Fruit fly (Drosophila melanogaster) whole organism, embryonic: ENCODE measurements around the gene Ublcp1.
A peak's percentile ranks its signal among the peaks of the same experiment; 100 is the strongest.

Source experiments
- Adf1 ChIP-seq: fragments of 200-800 bp; sonication (Bioruptor generic); IDR thresholded peaks from 2 replicates; pipeline ENCODE4 v1.3.6; 2022; ENCODE audit warnings: missing biosample characterization, missing genetic modification characterization
- B-H2 ChIP-seq: fragments of 200-800 bp; sonication (Bioruptor generic); optimal IDR thresholded peaks from 2 replicates; lab custom pipeline; 2018; ENCODE audit warnings: missing biosample characterization, mild to moderate bottlenecking, missing genetic modification characterization
- C15 ChIP-seq: fragments of 200-800 bp; sonication (Bioruptor generic); IDR thresholded peaks from 3 replicates; pipeline ENCODE4 v1.3.6; 2022; ENCODE audit warnings: missing biosample characterization, missing genetic modification characterization
- CG10209 ChIP-seq: fragments of 200-800 bp; sonication (Bioruptor generic); optimal IDR thresholded peaks from 3 replicates; lab custom pipeline; 2017; ENCODE audit warnings: missing biosample characterization, mild to moderate bottlenecking, missing genetic modification characterization, missing genetic modification reagents
- CG1024 ChIP-seq: fragments of 200-800 bp; sonication (Bioruptor generic); IDR thresholded peaks from 2 replicates; pipeline ENCODE4 v1.3.6; 2022; ENCODE audit warnings: missing biosample characterization, missing genetic modification characterization
- CG12236 ChIP-seq: fragments of 200-800 bp; sonication (Bioruptor generic); optimal IDR thresholded peaks from 2 replicates; lab custom pipeline; 2016; ENCODE audit warnings: missing biosample characterization, missing genetic modification characterization
- CG12942 ChIP-seq: fragments of 200-800 bp; sonication (Bioruptor generic); optimal IDR thresholded peaks from 3 replicates; lab custom pipeline; 2016; ENCODE audit warnings: missing biosample characterization, missing genetic modification characterization
- CG14441 ChIP-seq: fragments of 200-800 bp; sonication (Bioruptor generic); IDR thresholded peaks from 2 replicates; pipeline ENCODE4 v1.3.6; 2022; ENCODE audit warnings: missing biosample characterization, missing genetic modification characterization
- CG14667 ChIP-seq: fragments of 200-800 bp; sonication (Bioruptor generic); IDR thresholded peaks from 2 replicates; pipeline ENCODE4 v1.3.6; 2022; ENCODE audit warnings: missing biosample characterization, missing genetic modification characterization
- CG16815 ChIP-seq: fragments of 200-800 bp; sonication (Bioruptor generic); optimal IDR thresholded peaks from 3 replicates; lab custom pipeline; 2017; ENCODE audit warnings: missing biosample characterization, mild to moderate bottlenecking, missing genetic modification characterization
- CG32532 ChIP-seq: fragments of 200-800 bp; sonication (Bioruptor generic); IDR thresholded peaks from 2 replicates; pipeline ENCODE4 v1.3.6; 2022; ENCODE audit warnings: missing biosample characterization, missing genetic modification characterization
- CG34224 ChIP-seq: fragments of 200-800 bp; sonication (Bioruptor generic); IDR thresholded peaks from 3 replicates; pipeline ENCODE4 v1.3.6; 2022; ENCODE audit warnings: missing biosample characterization, missing genetic modification characterization; ENCODE audit not compliant: partially characterized antibody
- CG3847 ChIP-seq: fragments of 200-800 bp; sonication (Bioruptor generic); IDR thresholded peaks from 2 replicates; pipeline ENCODE4 v1.3.6; 2022; ENCODE audit warnings: missing biosample characterization, missing genetic modification characterization
- CG42726 ChIP-seq: fragments of 200-800 bp; sonication (Bioruptor generic); IDR thresholded peaks from 2 replicates; pipeline ENCODE4 v1.3.6; 2022; ENCODE audit warnings: missing biosample characterization, missing genetic modification characterization; ENCODE audit not compliant: partially characterized antibody
- CG4707 ChIP-seq: fragments of 200-800 bp; sonication (Bioruptor generic); optimal IDR thresholded peaks from 2 replicates; lab custom pipeline; 2018; ENCODE audit warnings: missing biosample characterization, mild to moderate bottlenecking, missing genetic modification characterization, moderate library complexity
- CG8765 ChIP-seq: fragments of 200-800 bp; sonication (Bioruptor generic); IDR thresholded peaks from 2 replicates; pipeline ENCODE4 v1.3.6; 2022; ENCODE audit warnings: missing biosample characterization, missing genetic modification characterization
- Chrac-16 ChIP-seq: fragments of 200-800 bp; sonication (Bioruptor generic); optimal IDR thresholded peaks from 3 replicates; lab custom pipeline; 2016; ENCODE audit warnings: missing biosample characterization, missing genetic modification characterization
- Deaf1 ChIP-seq: fragments of 200-800 bp; optimal IDR thresholded peaks from 3 replicates; lab custom pipeline; 2019; ENCODE audit warnings: missing biosample characterization, mild to moderate bottlenecking, missing genetic modification characterization, moderate library complexity
- Dip2 ChIP-seq: fragments of 200-800 bp; sonication (Bioruptor generic); IDR thresholded peaks from 2 replicates; pipeline ENCODE4 v1.3.6; 2022; ENCODE audit warnings: missing biosample characterization, missing genetic modification characterization
- HLHmδ ChIP-seq: fragments of 200-800 bp; sonication (Bioruptor generic); optimal IDR thresholded peaks from 2 replicates; lab custom pipeline; 2018; ENCODE audit warnings: missing biosample characterization, mild to moderate bottlenecking, missing genetic modification characterization, moderate library complexity
- Hey ChIP-seq: fragments of 200-800 bp; sonication (Bioruptor generic); optimal IDR thresholded peaks from 3 replicates; lab custom pipeline; 2018; ENCODE audit warnings: missing biosample characterization, mild to moderate bottlenecking, missing genetic modification characterization
- Hr78 ChIP-seq, 2 experiments: fragments of 200-800 bp in 1 of 2; fragments of >200 bp in 1 of 2; sonication (Bioruptor generic) in 1 of 2; optimal IDR thresholded peaks; 2 replicates each; lab custom pipeline; 2017 to 2019; ENCODE audit warnings: missing biosample characterization in 2 of 2, missing genetic modification characterization in 2 of 2, mild to moderate bottlenecking in 1 of 2, moderate library complexity in 1 of 2
- MBD-R2 ChIP-seq: fragments of 200-800 bp; sonication (Bioruptor generic); IDR thresholded peaks from 2 replicates; pipeline ENCODE4 v1.3.6; 2022; ENCODE audit warnings: missing biosample characterization, missing genetic modification characterization
- Med ChIP-seq: fragments of 200-800 bp; sonication (Bioruptor generic); peaks from one replicate; lab custom pipeline; 2016; ENCODE audit warnings: missing biosample characterization, missing genetic modification characterization, mild to moderate bottlenecking, inconsistent platforms, moderate library complexity
- Meics ChIP-seq: fragments of 200-800 bp; sonication (Bioruptor generic); optimal IDR thresholded peaks from 2 replicates; lab custom pipeline; 2017; ENCODE audit warnings: missing biosample characterization, mild to moderate bottlenecking, missing genetic modification characterization
- Trl ChIP-seq, 3 experiments: fragments of >200 bp in 2 of 3; fragments of 200-800 bp in 1 of 3; sonication (Bioruptor generic) in 1 of 3; optimal IDR thresholded peaks; 2 replicates in 1 of 3; 3 replicates in 2 of 3; lab custom pipeline; 2016 to 2017; ENCODE audit warnings: missing biosample characterization in 1 of 3, missing genetic modification characterization in 1 of 3
- YL-1 ChIP-seq: fragments of 200-800 bp; sonication (Bioruptor generic); optimal IDR thresholded peaks from 3 replicates; lab custom pipeline; 2017; ENCODE audit warnings: missing biosample characterization, mild to moderate bottlenecking, missing genetic modification characterization
- ac ChIP-seq: fragments of 200-800 bp; sonication (Bioruptor generic); optimal IDR thresholded peaks from 3 replicates; lab custom pipeline; 2017; ENCODE audit warnings: missing biosample characterization, mild to moderate bottlenecking, missing genetic modification characterization
- amos ChIP-seq: fragments of 200-800 bp; sonication (Bioruptor generic); IDR thresholded peaks from 2 replicates; pipeline ENCODE4 v1.3.6; 2022; ENCODE audit warnings: missing biosample characterization, missing genetic modification characterization; ENCODE audit not compliant: partially characterized antibody
- bigmax ChIP-seq: fragments of 200-800 bp; sonication (Bioruptor generic); optimal IDR thresholded peaks from 2 replicates; lab custom pipeline; 2018; ENCODE audit warnings: missing biosample characterization, mild to moderate bottlenecking, missing genetic modification characterization
- bsh ChIP-seq, 2 experiments: fragments of 200-800 bp; sonication (Bioruptor generic); optimal IDR thresholded peaks; 2 replicates each; lab custom pipeline; 2017 to 2018; ENCODE audit warnings: mild to moderate bottlenecking in 2 of 2, missing biosample characterization in 2 of 2, missing genetic modification characterization in 2 of 2, moderate library complexity in 1 of 2
- btn ChIP-seq: fragments of 200-800 bp; sonication (Bioruptor generic); optimal IDR thresholded peaks from 2 replicates; lab custom pipeline; 2016; ENCODE audit warnings: missing biosample characterization, missing genetic modification characterization
- cg ChIP-seq: fragments of 200-800 bp; sonication (Bioruptor generic); optimal IDR thresholded peaks from 3 replicates; lab custom pipeline; 2019; ENCODE audit warnings: missing biosample characterization, mild to moderate bottlenecking, missing genetic modification characterization, moderate library complexity
- dan ChIP-seq: fragments of 200-800 bp; sonication (Bioruptor generic); IDR thresholded peaks from 2 replicates; pipeline ENCODE4 v1.3.6; 2022; ENCODE audit warnings: missing biosample characterization, missing genetic modification characterization
- dimm ChIP-seq: fragments of 200-800 bp; sonication (Bioruptor generic); IDR thresholded peaks from 2 replicates; pipeline ENCODE4 v1.3.6; 2022; ENCODE audit warnings: missing biosample characterization, missing genetic modification characterization
- dysf ChIP-seq: fragments of 200-800 bp; sonication (Bioruptor generic); IDR thresholded peaks from 3 replicates; pipeline ENCODE4 v1.3.6; 2022; ENCODE audit warnings: missing biosample characterization, missing genetic modification characterization
- esg ChIP-seq: fragments of 200-800 bp; sonication (Bioruptor generic); conservative IDR thresholded peaks from 2 replicates; pipeline ENCODE4 v1.3.6; 2022; ENCODE audit warnings: missing biosample characterization, missing genetic modification characterization
- eyg ChIP-seq: fragments of 200-800 bp; sonication (Bioruptor generic); optimal IDR thresholded peaks from 3 replicates; lab custom pipeline; 2016; ENCODE audit warnings: missing biosample characterization, missing genetic modification characterization
- fru ChIP-seq: fragments of >200 bp; optimal IDR thresholded peaks from 2 replicates; lab custom pipeline; 2017
- gcm2 ChIP-seq: fragments of 200-800 bp; sonication (Bioruptor generic); optimal IDR thresholded peaks from 2 replicates; lab custom pipeline; 2016; ENCODE audit warnings: missing biosample characterization, missing genetic modification characterization
- gt ChIP-seq: fragments of 200-800 bp; sonication (Bioruptor generic); IDR thresholded peaks from 2 replicates; pipeline ENCODE4 v1.3.6; 2022; ENCODE audit warnings: missing biosample characterization, missing genetic modification characterization
- hth ChIP-seq: fragments of >200 bp; optimal IDR thresholded peaks from 2 replicates; lab custom pipeline; 2017; ENCODE audit warnings: inconsistent platforms
- lab ChIP-seq: fragments of 200-800 bp; sonication (Bioruptor generic); optimal IDR thresholded peaks from 3 replicates; lab custom pipeline; 2017; ENCODE audit warnings: missing biosample characterization, missing genetic modification characterization, mild to moderate bottlenecking, moderate library complexity, missing genetic modification reagents
- mam ChIP-seq: fragments of 200-800 bp; sonication (Bioruptor generic); optimal IDR thresholded peaks from 3 replicates; lab custom pipeline; 2016; ENCODE audit warnings: missing biosample characterization, missing genetic modification characterization
- phol ChIP-seq: fragments of 200-800 bp; sonication (Bioruptor generic); optimal IDR thresholded peaks from 3 replicates; lab custom pipeline; 2018; ENCODE audit warnings: missing biosample characterization, mild to moderate bottlenecking, missing genetic modification characterization, moderate library complexity
- row ChIP-seq: fragments of 200-800 bp; sonication (Bioruptor generic); IDR thresholded peaks from 3 replicates; pipeline ENCODE4 v1.3.6; 2022; ENCODE audit warnings: missing biosample characterization, missing genetic modification characterization
- sim ChIP-seq: fragments of 200-800 bp; sonication (Bioruptor generic); IDR thresholded peaks from 2 replicates; pipeline ENCODE4 v1.3.6; 2022; ENCODE audit warnings: missing biosample characterization, missing genetic modification characterization
- sob ChIP-seq: fragments of 200-800 bp; sonication (Bioruptor generic); IDR thresholded peaks from 2 replicates; pipeline ENCODE4 v1.3.6; 2022; ENCODE audit warnings: missing biosample characterization, missing genetic modification characterization
- sqz ChIP-seq: fragments of 200-800 bp; sonication (Bioruptor generic); optimal IDR thresholded peaks from 3 replicates; lab custom pipeline; 2018; ENCODE audit warnings: missing biosample characterization, mild to moderate bottlenecking, missing genetic modification characterization
- tna ChIP-seq: fragments of 200-800 bp; sonication (Bioruptor generic); IDR thresholded peaks from 2 replicates; pipeline ENCODE4 v1.3.6; 2022; ENCODE audit warnings: missing biosample characterization, missing genetic modification characterization; ENCODE audit not compliant: partially characterized antibody
- tup ChIP-seq: fragments of 200-800 bp; sonication (Bioruptor generic); optimal IDR thresholded peaks from 2 replicates; lab custom pipeline; 2016; ENCODE audit warnings: missing biosample characterization, mild to moderate bottlenecking, missing genetic modification characterization, moderate library complexity
- vnd ChIP-seq: fragments of 200-800 bp; sonication (Bioruptor generic); IDR thresholded peaks from 3 replicates; pipeline ENCODE4 v1.3.6; 2022; ENCODE audit warnings: missing biosample characterization, missing genetic modification characterization; ENCODE audit not compliant: partially characterized antibody

Ublcp1 gene

DNA sequence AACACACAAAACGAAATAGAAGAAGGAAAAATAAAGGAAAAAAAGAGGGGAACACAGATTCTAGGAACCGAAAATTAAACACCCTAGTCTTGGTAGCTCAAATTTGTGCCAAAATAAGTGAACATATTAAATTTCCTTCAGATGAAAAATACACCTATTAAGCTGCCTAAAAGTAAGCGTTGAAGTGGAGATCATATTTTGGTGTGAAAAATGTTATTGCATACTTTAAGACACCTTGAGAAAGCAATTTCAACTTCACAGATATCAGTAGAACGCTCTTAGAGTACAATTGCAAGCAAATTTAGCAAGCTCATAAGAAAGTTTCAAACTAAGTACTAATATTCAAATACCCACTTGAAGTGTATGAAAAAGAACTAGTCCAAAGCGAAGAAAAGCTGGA lies 49.4 kb downstream of the Ublcp1 start (continued):
- TF ChIP-seq CG10209 (GFP tag; lab: Kevin White, UChicago) (no peak), sob (GFP tag; lab: Robert Waterston, UW) (no peak), CG12236 (GFP tag; lab: Kevin White, UChicago) (no peak), esg (no peak), B-H2 (no peak), MBD-R2 (GFP tag; lab: Robert Waterston, UW) (no peak), CG32532 (GFP tag; lab: Robert Waterston, UW) (no peak), amos (no peak), fru (lab: Kevin White, UChicago) (no peak), HLHmδ (no peak), Trl (optimal IDR thresholded peaks at IDR 0.05; lab: Kevin White, UChicago) (no peak), Trl (GFP tag; optimal IDR thresholded peaks at IDR 0.05; lab: Kevin White, UChicago) (no peak), eyg (no peak), btn (GFP tag; lab: Kevin White, UChicago) (no peak), tup (GFP tag; lab: Kevin White, UChicago) (no peak), row (GFP tag; lab: Robert Waterston, UW) (peak; percentile 49; the same call in 2 of the 3 replicates), hth (no peak), CG42726 (GFP tag; lab: Robert Waterston, UW) (no peak), lab (GFP tag; lab: Kevin White, UChicago) (peak; percentile 36), ac (GFP tag; lab: Kevin White, UChicago) (no peak), Chrac-16 (GFP tag; lab: Kevin White, UChicago) (no peak), CG34224 (no peak), dan (no peak), Hr78 (GFP tag; optimal IDR thresholded peaks at IDR 0.05; lab: Kevin White, UChicago) (no peak), sim (GFP tag; lab: Robert Waterston, UW) (no peak), CG1024 (GFP tag; lab: Robert Waterston, UW) (no peak), tna (GFP tag; lab: Robert Waterston, UW) (no peak), sqz (no peak), CG16815 (no peak), vnd (GFP tag; lab: Robert Waterston, UW) (no peak), gcm2 (no peak), bsh (GFP tag; optimal IDR thresholded peaks at IDR 0.05; lab: Kevin White, UChicago) (no peak), Dip2 (GFP tag; lab: Robert Waterston, UW) (no peak), dimm (GFP tag; lab: Robert Waterston, UW) (no peak), CG8765 (GFP tag; lab: Robert Waterston, UW) (no peak), dysf (GFP tag; lab: Robert Waterston, UW) (peak; percentile 24; the same call in 1 of the 3 replicates), gt (GFP tag; lab: Robert Waterston, UW) (no peak), C15 (GFP tag; lab: Robert Waterston, UW) (no peak), Hey (tag; lab: Kevin White, UChicago) (no peak), CG14441 (no peak), CG3847 (GFP tag; lab: Robert Waterston, UW) (no peak), mam (peak; percentile 34), CG14667 (GFP tag; lab: Robert Waterston, UW) (no peak), YL-1 (GFP tag; lab: Kevin White, UChicago) (no peak), bigmax (GFP tag; lab: Kevin White, UChicago) (no peak), CG4707 (no peak), CG12942 (GFP tag; lab: Kevin White, UChicago) (no peak), Meics (GFP tag; lab: Kevin White, UChicago) (peak; percentile 31), cg (GFP tag; lab: Kevin White, UChicago) (no peak), Adf1 (no peak), phol (tag; lab: Kevin White, UChicago) (no peak), Deaf1 (no peak), Med (peak; percentile 86)
